Worm (Caenorhabditis elegans) whole organism, L3 larva: ENCODE measurements around the gene pgp-14.
A peak's percentile ranks its signal among the peaks of the same experiment; 100 is the strongest.

ENCODE experiments used
- R02D3.7 ChIP-seq: fragments of 150-350 bp; optimal IDR thresholded peaks from 2 replicates; lab custom pipeline; 2014; ENCODE audit warnings: missing biosample characterization, missing genetic modification characterization
- ZK546.5 ChIP-seq: sonication (generic microtip); optimal IDR thresholded peaks from 2 replicates; lab custom pipeline; 2017; ENCODE audit warnings: missing biosample characterization, missing genetic modification characterization
- ama-1 ChIP-seq: fragments of 150-350 bp; optimal IDR thresholded peaks from 2 replicates; lab custom pipeline; 2018
- ceh-28 ChIP-seq: fragments of 150-350 bp; optimal IDR thresholded peaks from 2 replicates; lab custom pipeline; 2014; ENCODE audit warnings: missing biosample characterization, missing genetic modification reagents, missing genetic modification characterization
- ceh-9 ChIP-seq: sonication (generic microtip); optimal IDR thresholded peaks from 2 replicates; lab custom pipeline; 2018; ENCODE audit warnings: missing biosample characterization, missing genetic modification characterization
- egl-27 ChIP-seq: sonication (generic microtip); optimal IDR thresholded peaks from 4 replicates; lab custom pipeline; 2017; ENCODE audit warnings: missing biosample characterization, missing genetic modification reagents, missing genetic modification characterization
- egl-5 ChIP-seq: fragments of 150-350 bp; optimal IDR thresholded peaks from 2 replicates; lab custom pipeline; 2017; ENCODE audit warnings: missing biosample characterization, missing genetic modification reagents, missing genetic modification characterization, inconsistent platforms
- elt-2 ChIP-seq: sonication (generic microtip); optimal IDR thresholded peaks from 2 replicates; lab custom pipeline; 2016; ENCODE audit warnings: missing genetic modification reagents, mild to moderate bottlenecking, missing genetic modification characterization, missing compliant biosample characterization
- elt-3 ChIP-seq, 3 experiments: fragments of 150-350 bp in 1 of 3; sonication (generic microtip) in 2 of 3; optimal IDR thresholded peaks; 2 replicates in 2 of 3; 4 replicates in 1 of 3; lab custom pipeline; 2014 to 2017; ENCODE audit warnings: missing biosample characterization in 3 of 3, missing genetic modification characterization in 3 of 3
- fkh-10 ChIP-seq: sonication (generic microtip); optimal IDR thresholded peaks from 2 replicates; lab custom pipeline; 2017; ENCODE audit warnings: missing biosample characterization, missing genetic modification reagents, missing genetic modification characterization
- fos-1 ChIP-seq: fragments of 150-350 bp; optimal IDR thresholded peaks from 2 replicates; lab custom pipeline; 2014; ENCODE audit warnings: missing biosample characterization, missing genetic modification characterization
- hmg-11 ChIP-seq: sonication (generic microtip); optimal IDR thresholded peaks from 2 replicates; lab custom pipeline; 2016; ENCODE audit warnings: missing genetic modification characterization, missing compliant biosample characterization
- jun-1 ChIP-seq: fragments of 150-350 bp; optimal IDR thresholded peaks from 2 replicates; lab custom pipeline; 2014; ENCODE audit warnings: missing biosample characterization, missing genetic modification reagents, missing genetic modification characterization
- lin-15B ChIP-seq: fragments of 150-350 bp; optimal IDR thresholded peaks from 2 replicates; lab custom pipeline; 2014; ENCODE audit warnings: missing biosample characterization, missing genetic modification characterization
- lsy-12 ChIP-seq: sonication (generic microtip); optimal IDR thresholded peaks from 2 replicates; lab custom pipeline; 2016; ENCODE audit warnings: mild to moderate bottlenecking, missing genetic modification characterization, missing compliant biosample characterization
- nfya-1 ChIP-seq: sonication (generic microtip); optimal IDR thresholded peaks from 2 replicates; lab custom pipeline; 2017; ENCODE audit warnings: missing genetic modification characterization, mild to moderate bottlenecking, missing compliant biosample characterization, antibody characterized with exemption, moderate library complexity; ENCODE audit not compliant: insufficient read depth
- nhr-11 ChIP-seq: fragments of 150-350 bp; optimal IDR thresholded peaks from 2 replicates; lab custom pipeline; 2014; ENCODE audit warnings: missing biosample characterization, missing genetic modification characterization
- nhr-23 ChIP-seq: fragments of 150-350 bp; optimal IDR thresholded peaks from 2 replicates; lab custom pipeline; 2014; ENCODE audit warnings: missing biosample characterization, missing genetic modification reagents, missing genetic modification characterization
- nhr-43 ChIP-seq: sonication (generic microtip); optimal IDR thresholded peaks from 2 replicates; lab custom pipeline; 2016; ENCODE audit warnings: mild to moderate bottlenecking, missing genetic modification characterization, missing compliant biosample characterization; ENCODE audit not compliant: poor library complexity, severe bottlenecking
- nhr-76 ChIP-seq: fragments of 150-350 bp; sonication (generic microtip); optimal IDR thresholded peaks from 5 replicates; lab custom pipeline; 2014; ENCODE audit warnings: missing biosample characterization, missing genetic modification characterization
- nhr-77 ChIP-seq: fragments of 150-350 bp; optimal IDR thresholded peaks from 2 replicates; lab custom pipeline; 2014; ENCODE audit warnings: missing biosample characterization, missing genetic modification characterization
- pha-4 ChIP-seq: fragments of 150-350 bp; optimal IDR thresholded peaks from 2 replicates; lab custom pipeline; 2014; ENCODE audit warnings: missing biosample characterization, missing genetic modification reagents, missing genetic modification characterization
- skn-1 ChIP-seq: fragments of 150-350 bp; optimal IDR thresholded peaks from 2 replicates; lab custom pipeline; 2014; ENCODE audit warnings: missing biosample characterization, missing genetic modification characterization
- snpc-4 ChIP-seq: fragments of 150-350 bp; optimal IDR thresholded peaks from 2 replicates; lab custom pipeline; 2014; ENCODE audit warnings: missing biosample characterization, missing genetic modification characterization
- tbx-2 ChIP-seq: sonication (generic microtip); optimal IDR thresholded peaks from 2 replicates; lab custom pipeline; 2016; ENCODE audit warnings: mild to moderate bottlenecking, missing genetic modification characterization, missing compliant biosample characterization
- unc-39 ChIP-seq: sonication (generic microtip); optimal IDR thresholded peaks from 4 replicates; lab custom pipeline; 2017; ENCODE audit warnings: missing biosample characterization, missing genetic modification characterization
- zag-1 ChIP-seq: fragments of 150-350 bp; optimal IDR thresholded peaks from 2 replicates; lab custom pipeline; 2014; ENCODE audit warnings: missing biosample characterization, missing genetic modification characterization
- ztf-11 ChIP-seq: fragments of 150-350 bp; optimal IDR thresholded peaks from 2 replicates; lab custom pipeline; 2014; ENCODE audit warnings: missing biosample characterization, missing genetic modification characterization

Gene pgp-14

ce11 chrX:12749530-12750240 is at the start of gene pgp-14:
TSS of gene pgp-14 (minus strand) at chrX:12749580.
- peak; percentile 62 for TF ChIP-seq pha-4 (tag; lab: Kevin White, UChicago)
- no peak for TF ChIP-seq skn-1 (tag; lab: Kevin White, UChicago)
- TF ChIP-seq, all 47 proteins: peak for 1

ce11 chrX:12793796-12794195 is 44.4 kb upstream of the pgp-14 start, which contains the start of gene abf-6:
TSS of gene abf-6 (plus strand) at chrX:12794118.
- TF ChIP-seq zag-1 (tag; lab: Kevin White, UChicago) (no peak), pha-4 (tag; lab: Kevin White, UChicago) (peak; percentile 90), fos-1 (tag; lab: Kevin White, UChicago) (no peak), hmg-11 (no peak), nhr-77 (tag; lab: Kevin White, UChicago) (no peak), R02D3.7 (tag; lab: Kevin White, UChicago) (no peak), ZK546.5 (tag; lab: Kevin White, UChicago) (no peak), ceh-9 (tag; lab: Kevin White, UChicago) (no peak), fkh-10 (no peak)
- TF ChIP-seq, all 47 proteins: peak for 1

ce11 chrX:12793075-12793474 is 43.7 kb upstream of the pgp-14 start:
- peak; percentile 25 for TF ChIP-seq nhr-23 (tag; lab: Kevin White, UChicago)
- TF ChIP-seq R02D3.7 (tag; lab: Kevin White, UChicago), result no peak
- TF ChIP-seq nhr-43 (tag; lab: Kevin White, UChicago), result peak; percentile 36
- no peak for TF ChIP-seq egl-27 (tag; lab: Kevin White, UChicago)
- TF ChIP-seq ama-1, result no peak
- TF ChIP-seq lin-15B (tag; lab: Kevin White, UChicago), result no peak

ce11 chrX:12792554-12792953 is 43.2 kb upstream of the pgp-14 start, which contains the start of gene abf-5:
TSS of gene abf-5 (plus strand) at chrX:12792854.
- TF ChIP-seq pha-4 (tag; lab: Kevin White, UChicago) (peak; percentile 73), nhr-76 (tag; lab: Kevin White, UChicago) (no peak)

- TF ChIP-seq tbx-2 (tag; lab: Kevin White, UChicago) (no peak), unc-39 (tag; lab: Kevin White, UChicago) (no peak), fkh-10 (no peak), snpc-4 (no peak)
- TF ChIP-seq, all 47 proteins: peak for 0
Measured at ce11 chrX:12790036-12790435, 40.7 kb upstream of the pgp-14 start, which contains the start of gene str-123. TSS of gene str-123 (plus strand) at chrX:12790336.

- TF ChIP-seq lsy-12 (tag; lab: Kevin White, UChicago) (no peak), jun-1 (no peak), elt-3 (tag; optimal IDR thresholded peaks at IDR 0.05; lab: Kevin White, UChicago) (no peak), egl-27 (tag; lab: Kevin White, UChicago) (no peak), egl-5 (tag; lab: Kevin White, UChicago) (no peak), nfya-1 (tag; lab: Kevin White, UChicago) (no peak), fos-1 (tag; lab: Kevin White, UChicago) (no peak), ztf-11 (tag; lab: Kevin White, UChicago) (no peak), elt-2 (tag; lab: Kevin White, UChicago) (no peak)
- TF ChIP-seq, all 47 proteins: peak for 0
Measured at ce11 chrX:12787624-12788023, 38.2 kb upstream of the pgp-14 start, which contains the start of gene str-124. TSS of gene str-124 (plus strand) at chrX:12787924.

ce11 chrX:12781712-12782444 is 32.5 kb upstream of the pgp-14 start, which contains the start of gene alh-13:
TSS of gene alh-13 (plus strand) at chrX:12782394.
- TF ChIP-seq elt-3 (tag; optimal IDR thresholded peaks at IDR 0.05; lab: Kevin White, UChicago), result peak in 1 of 3 experiments; percentile 71
- TF ChIP-seq lin-15B (tag; lab: Kevin White, UChicago), result no peak
- no peak for TF ChIP-seq ceh-28 (tag; lab: Kevin White, UChicago)
- no peak for TF ChIP-seq zag-1 (tag; lab: Kevin White, UChicago)
- TF ChIP-seq elt-2 (tag; lab: Kevin White, UChicago), result peak; percentile 4
- peak; percentile 21 for TF ChIP-seq nhr-43 (tag; lab: Kevin White, UChicago)
- no peak for TF ChIP-seq nhr-11 (tag; lab: Kevin White, UChicago)
